Worm (Caenorhabditis elegans): ENCODE measurements around the gene tbc-19.

Gene tbc-19

ce11 chrX:14015808-14016207, 3.5 kb upstream of the tbc-19 start:
- TF ChIP-seq elt-2 (tag; optimal IDR thresholded peaks at IDR 0.05) (peak; percentile 53), R02D3.7 (tag; optimal IDR thresholded peaks at IDR 0.05) (peak; percentile 24), hmg-11 (tag; optimal IDR thresholded peaks at IDR 0.05) (peak; percentile 94), zag-1 (tag; optimal IDR thresholded peaks at IDR 0.05) (no peak), mdl-1 (tag; optimal IDR thresholded peaks at IDR 0.05) (no peak), nfya-1 (tag; optimal IDR thresholded peaks at IDR 0.05; ENCODE audit: insufficient read depth) (peak; percentile 63), lin-39 (tag; optimal IDR thresholded peaks at IDR 0.05) (peak; percentile 36), snpc-4 (tag; optimal IDR thresholded peaks at IDR 0.05) (peak; percentile 1), ama-1 (optimal IDR thresholded peaks at IDR 0.05) (no peak), nhr-23 (tag; optimal IDR thresholded peaks at IDR 0.05) (no peak), nhr-76 (tag; optimal IDR thresholded peaks at IDR 0.05) (peak; percentile 16), nhr-67 (tag; optimal IDR thresholded peaks at IDR 0.05) (no peak), lin-15B (tag; optimal IDR thresholded peaks at IDR 0.05) (peak; percentile 14), sea-2 (GFP tag; optimal IDR thresholded peaks at IDR 0.05) (peak; percentile 76), aly-2 (tag; optimal IDR thresholded peaks at IDR 0.05) (no peak), nhr-25 (tag; optimal IDR thresholded peaks at IDR 0.05) (peak; percentile 36), jun-1 (tag; optimal IDR thresholded peaks at IDR 0.05) (peak; percentile 47), fkh-10 (GFP tag; optimal IDR thresholded peaks at IDR 0.05) (peak; percentile 53), tbx-2 (tag; optimal IDR thresholded peaks at IDR 0.05) (peak; percentile 74), egl-5 (tag; optimal IDR thresholded peaks at IDR 0.05) (peak; percentile 49), elt-1 (tag; optimal IDR thresholded peaks at IDR 0.05) (no peak), skn-1 (tag; optimal IDR thresholded peaks at IDR 0.05) (peak; percentile 56), pqm-1 (tag; optimal IDR thresholded peaks at IDR 0.05) (peak; percentile 1), elt-3 (tag; optimal IDR thresholded peaks at IDR 0.05) (no peak), egl-27 (tag; optimal IDR thresholded peaks at IDR 0.05) (no peak), ceh-28 (tag; optimal IDR thresholded peaks at IDR 0.05) (no peak), unc-39 (tag; optimal IDR thresholded peaks at IDR 0.05) (no peak), nhr-43 (tag; optimal IDR thresholded peaks at IDR 0.05; ENCODE audit: poor library complexity, severe bottlenecking) (peak; percentile 71), nhr-77 (tag; optimal IDR thresholded peaks at IDR 0.05) (no peak), ztf-11 (tag; optimal IDR thresholded peaks at IDR 0.05) (no peak), nhr-11 (tag; optimal IDR thresholded peaks at IDR 0.05) (peak; percentile 30), ZK546.5 (tag; optimal IDR thresholded peaks at IDR 0.05) (no peak), ceh-82 (tag; optimal IDR thresholded peaks at IDR 0.05) (no peak), fos-1 (tag; optimal IDR thresholded peaks at IDR 0.05) (no peak), ztf-4 (tag; optimal IDR thresholded peaks at IDR 0.05) (no peak), nhr-237 (tag; optimal IDR thresholded peaks at IDR 0.05) (no peak), fkh-2 (tag; optimal IDR thresholded peaks at IDR 0.05) (no peak), lsy-12 (tag; optimal IDR thresholded peaks at IDR 0.05) (peak; percentile 61), pha-4 (tag; optimal IDR thresholded peaks at IDR 0.05) (peak; percentile 75), eor-1 (tag; optimal IDR thresholded peaks at IDR 0.05) (no peak), ceh-9 (tag; optimal IDR thresholded peaks at IDR 0.05) (no peak), mml-1 (tag; optimal IDR thresholded peaks at IDR 0.05) (no peak), daf-12 (tag; optimal IDR thresholded peaks at IDR 0.05) (no peak), nhr-12 (tag; optimal IDR thresholded peaks at IDR 0.05) (no peak), ceh-16 (tag; optimal IDR thresholded peaks at IDR 0.05) (no peak), unc-62 (GFP tag; optimal IDR thresholded peaks at IDR 0.05) (no peak), nhr-28 (tag; optimal IDR thresholded peaks at IDR 0.05) (no peak)

ce11 chrX:14015366-14015765, 3.0 kb upstream of the tbc-19 start, which contains the start of gene C04C11.25:
Gene C04C11.25 (minus strand): TSS chrX:14015466.
- no peak for TF ChIP-seq jun-1 (tag; optimal IDR thresholded peaks at IDR 0.05)
- no peak for TF ChIP-seq mdl-1 (tag; optimal IDR thresholded peaks at IDR 0.05)
- no peak for TF ChIP-seq ama-1 (optimal IDR thresholded peaks at IDR 0.05)
- TF ChIP-seq pha-4 (tag; optimal IDR thresholded peaks at IDR 0.05), result no peak
- TF ChIP-seq pqm-1 (tag; optimal IDR thresholded peaks at IDR 0.05), result no peak
- TF ChIP-seq unc-62 (GFP tag; optimal IDR thresholded peaks at IDR 0.05), result no peak
- no peak for TF ChIP-seq elt-1 (tag; optimal IDR thresholded peaks at IDR 0.05)
- TF ChIP-seq egl-5 (tag; optimal IDR thresholded peaks at IDR 0.05), result no peak
- TF ChIP-seq egl-27 (tag; optimal IDR thresholded peaks at IDR 0.05), result no peak
- no peak for TF ChIP-seq hmg-11 (tag; optimal IDR thresholded peaks at IDR 0.05)
- TF ChIP-seq elt-2 (tag; optimal IDR thresholded peaks at IDR 0.05), result no peak
- no peak for TF ChIP-seq tbx-2 (tag; optimal IDR thresholded peaks at IDR 0.05)
- TF ChIP-seq R02D3.7 (tag; optimal IDR thresholded peaks at IDR 0.05), result no peak
- TF ChIP-seq ZK546.5 (tag; optimal IDR thresholded peaks at IDR 0.05), result no peak
- no peak for TF ChIP-seq lin-15B (tag; optimal IDR thresholded peaks at IDR 0.05)
- TF ChIP-seq nhr-12 (tag; optimal IDR thresholded peaks at IDR 0.05), result no peak
- TF ChIP-seq ztf-4 (tag; optimal IDR thresholded peaks at IDR 0.05), result no peak
- TF ChIP-seq unc-39 (tag; optimal IDR thresholded peaks at IDR 0.05), result no peak
